Worm (Caenorhabditis elegans): Measurements from ENCODE around the gene nhr-105.

The nhr-105 gene

DNA sequence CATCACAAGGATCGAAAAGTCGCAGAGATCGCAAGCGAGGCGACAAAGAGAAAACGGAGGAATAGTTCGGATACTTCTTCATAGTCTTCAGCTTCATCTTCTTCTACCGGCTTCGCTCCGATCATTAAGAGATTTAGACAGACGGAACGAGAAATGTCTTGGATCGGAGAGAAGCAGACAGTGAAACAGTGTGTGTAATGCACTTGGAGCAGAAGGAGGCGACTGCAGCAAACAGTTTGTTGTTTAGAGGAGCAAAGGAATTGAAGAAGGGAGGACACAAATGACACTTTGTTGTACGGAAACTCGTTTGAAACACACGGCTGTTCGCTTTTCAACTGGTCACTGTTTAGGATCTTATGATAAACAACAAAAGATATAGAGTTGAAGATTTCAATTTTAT lies 49.4 kb downstream of the nhr-105 start (continued):
- TF ChIP-seq sup-37 (GFP tag; optimal IDR thresholded peaks at IDR 0.05) (no peak), lin-15B (tag; optimal IDR thresholded peaks at IDR 0.05) (no peak), ceh-90 (tag; optimal IDR thresholded peaks at IDR 0.05) (no peak), jun-1 (tag; optimal IDR thresholded peaks at IDR 0.05) (no peak), C16A3.4 (tag; optimal IDR thresholded peaks at IDR 0.05) (no peak), C04F5.9 (tag; optimal IDR thresholded peaks at IDR 0.05) (no peak), vab-15 (tag; optimal IDR thresholded peaks at IDR 0.05) (no peak), fkh-8 (tag; optimal IDR thresholded peaks at IDR 0.05) (no peak), swsn-7 (tag; optimal IDR thresholded peaks at IDR 0.05) (no peak), nhr-76 (tag; optimal IDR thresholded peaks at IDR 0.05) (no peak), ceh-63 (GFP tag; optimal IDR thresholded peaks at IDR 0.05) (no peak), zip-4 (GFP tag; optimal IDR thresholded peaks at IDR 0.05) (no peak), fos-1 (tag; optimal IDR thresholded peaks at IDR 0.05) (no peak), nhr-85 (tag) (no peak), nhr-71 (tag; optimal IDR thresholded peaks at IDR 0.05) (peak; percentile 52), pax-3 (tag; optimal IDR thresholded peaks at IDR 0.05) (no peak), lin-14 (GFP tag; optimal IDR thresholded peaks at IDR 0.05) (peak; percentile 65), egl-13 (tag; optimal IDR thresholded peaks at IDR 0.05) (no peak), tbx-2 (tag; optimal IDR thresholded peaks at IDR 0.05) (peak; percentile 15), ztf-4 (tag; optimal IDR thresholded peaks at IDR 0.05) (peak; percentile 11), dpl-1 (GFP tag; optimal IDR thresholded peaks at IDR 0.05) (no peak), mdl-1 (tag; optimal IDR thresholded peaks at IDR 0.05) (no peak), unc-62 (GFP tag; optimal IDR thresholded peaks at IDR 0.05) (no peak), unc-98 (GFP tag; IDR thresholded peaks at IDR 0.05) (no peak), hlh-17 (GFP tag; optimal IDR thresholded peaks at IDR 0.05; ENCODE audit: borderline replicate concordance) (no peak), fkh-10 (GFP tag; optimal IDR thresholded peaks at IDR 0.05) (no peak), nhr-12 (tag; optimal IDR thresholded peaks at IDR 0.05) (no peak), xbp-1 (tag; optimal IDR thresholded peaks at IDR 0.05) (no peak), irx-1 (tag; optimal IDR thresholded peaks at IDR 0.05) (no peak), lin-39 (tag; optimal IDR thresholded peaks at IDR 0.05) (no peak), rnt-1 (tag; optimal IDR thresholded peaks at IDR 0.05) (peak; percentile 70), egl-27 (tag; optimal IDR thresholded peaks at IDR 0.05) (no peak), pqm-1 (tag; optimal IDR thresholded peaks at IDR 0.05) (no peak), nhr-11 (tag; optimal IDR thresholded peaks at IDR 0.05) (no peak), hlh-4 (tag; optimal IDR thresholded peaks at IDR 0.05) (no peak), efl-1 (optimal IDR thresholded peaks at IDR 0.05) (peak; percentile 7 to 24), efl-1 (GFP tag; optimal IDR thresholded peaks at IDR 0.05 in 1 of 2) (no peak), ceh-8 (GFP tag; optimal IDR thresholded peaks at IDR 0.05) (no peak), ama-1 (optimal IDR thresholded peaks at IDR 0.05) (no peak), nhr-28 (tag; optimal IDR thresholded peaks at IDR 0.05) (no peak), snpc-4 (tag; optimal IDR thresholded peaks at IDR 0.05) (no peak), nhr-19 (GFP tag; conservative IDR thresholded peaks at IDR 0.05) (peak; percentile 39), isw-1 (GFP tag; IDR thresholded peaks at IDR 0.05) (no peak), sox-4 (tag; optimal IDR thresholded peaks at IDR 0.05) (no peak), pag-3 (tag; optimal IDR thresholded peaks at IDR 0.05; ENCODE audit: borderline replicate concordance, insufficient read depth) (no peak), aha-1 (tag; optimal IDR thresholded peaks at IDR 0.05) (no peak), lin-13 (GFP tag; optimal IDR thresholded peaks at IDR 0.05) (no peak), ceh-82 (tag; optimal IDR thresholded peaks at IDR 0.05) (no peak), unc-86 (tag; optimal IDR thresholded peaks at IDR 0.05) (no peak), nhr-90 (tag; optimal IDR thresholded peaks at IDR 0.05; ENCODE audit: poor library complexity) (no peak), unc-30 (tag; optimal IDR thresholded peaks at IDR 0.05) (no peak), lin-35 (GFP tag; optimal IDR thresholded peaks at IDR 0.05) (no peak), lir-3 (tag; optimal IDR thresholded peaks at IDR 0.05; ENCODE audit: poor library complexity) (peak; percentile 13), ets-5 (GFP tag; IDR thresholded peaks at IDR 0.05) (no peak)
